Fruit fly (Drosophila melanogaster): Measurements from ENCODE around the gene CG6462.

CG6462 gene

DNA sequence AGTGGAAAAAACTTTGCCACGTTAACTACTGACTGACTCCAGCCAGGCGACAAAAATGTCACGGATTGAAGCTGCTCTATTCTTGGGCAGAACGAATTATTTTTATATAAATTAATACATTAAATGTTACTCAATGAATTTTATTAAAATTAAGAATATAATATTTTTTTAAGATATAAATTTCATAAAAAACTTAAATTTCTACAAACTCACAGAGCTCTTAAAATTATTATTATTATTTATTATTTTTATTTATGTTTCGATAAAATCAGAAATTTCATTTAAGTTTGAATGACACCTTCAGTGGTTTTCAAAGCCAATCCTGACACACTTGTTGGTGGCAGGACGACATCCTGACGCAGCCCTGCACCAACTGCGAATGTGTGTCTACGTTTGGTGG is 48.2 kb downstream of the CG6462 start:
- peak; percentile 88 for TF ChIP-seq CG8119 (GFP tag; IDR thresholded peaks at IDR 0.05)
- peak; percentile 39 for TF ChIP-seq Lpt (GFP tag; optimal IDR thresholded peaks at IDR 0.05)
- no peak for TF ChIP-seq fd85E (GFP tag; optimal IDR thresholded peaks at IDR 0.05)
- TF ChIP-seq CG4318 (GFP tag; optimal IDR thresholded peaks at IDR 0.05), result peak; percentile 71
- TF ChIP-seq Hr39 (GFP tag; optimal IDR thresholded peaks at IDR 0.05), result peak; percentile 7
- no peak for TF ChIP-seq CG6808 (GFP tag; optimal IDR thresholded peaks at IDR 0.05)
- no peak for TF ChIP-seq CG9139 (GFP tag; optimal IDR thresholded peaks at IDR 0.05)
- TF ChIP-seq Met (GFP tag; optimal IDR thresholded peaks at IDR 0.05), result peak; percentile 20
- TF ChIP-seq achi (GFP tag; optimal IDR thresholded peaks at IDR 0.05), result peak; percentile 83
- TF ChIP-seq Sox15 (GFP tag; optimal IDR thresholded peaks at IDR 0.05), result peak; percentile 22
- TF ChIP-seq eg (GFP tag; IDR thresholded peaks at IDR 0.05), result peak; percentile 62; the same call in 1 of the 3 replicates
- TF ChIP-seq fkh (GFP tag; optimal IDR thresholded peaks at IDR 0.05), result no peak
- peak; percentile 73 for TF ChIP-seq CG8632 (GFP tag; optimal IDR thresholded peaks at IDR 0.05)
- peak; percentile 69 for TF ChIP-seq acj6 (GFP tag; optimal IDR thresholded peaks at IDR 0.05)
- TF ChIP-seq CG6276 (GFP tag; optimal IDR thresholded peaks at IDR 0.05), result peak; percentile 45
- TF ChIP-seq Eip93F (GFP tag; optimal IDR thresholded peaks at IDR 0.05), result no peak
- TF ChIP-seq CG8319 (GFP tag; optimal IDR thresholded peaks at IDR 0.05), result no peak
- TF ChIP-seq pdm3 (GFP tag; optimal IDR thresholded peaks at IDR 0.05), result peak; percentile 23
- TF ChIP-seq cyc (GFP tag; optimal IDR thresholded peaks at IDR 0.05), result no peak
- peak; percentile 77 for TF ChIP-seq CG15336 (GFP tag; IDR thresholded peaks at IDR 0.05)
- peak; percentile 63 for TF ChIP-seq dsx (GFP tag; optimal IDR thresholded peaks at IDR 0.05; ENCODE audit: poor library complexity, severe bottlenecking)
- TF ChIP-seq CG10631 (GFP tag; optimal IDR thresholded peaks at IDR 0.05), result peak; percentile 69
- peak; percentile 5 for TF ChIP-seq CG10669 (GFP tag; optimal IDR thresholded peaks at IDR 0.05)
- peak; percentile 65 for TF ChIP-seq svp (GFP tag)
- peak; percentile 41 for TF ChIP-seq CG3919 (GFP tag; optimal IDR thresholded peaks at IDR 0.05)
- TF ChIP-seq CG3032 (tag; optimal IDR thresholded peaks at IDR 0.05), result peak; percentile 69
- peak; percentile 68 for TF ChIP-seq net (GFP tag; optimal IDR thresholded peaks at IDR 0.05)
- peak; percentile 55 for TF ChIP-seq CG6792 (GFP tag; optimal IDR thresholded peaks at IDR 0.05)
- peak; percentile 11 for TF ChIP-seq Smox (GFP tag; optimal IDR thresholded peaks at IDR 0.05)
- TF ChIP-seq CG34406 (GFP tag; optimal IDR thresholded peaks at IDR 0.05), result peak; percentile 68
- peak; percentile 8 for TF ChIP-seq lz (GFP tag; optimal IDR thresholded peaks at IDR 0.05)
- TF ChIP-seq Ets21C (GFP tag; optimal IDR thresholded peaks at IDR 0.05), result no peak
- TF ChIP-seq CG31627 (GFP tag; optimal IDR thresholded peaks at IDR 0.05), result no peak
- peak; percentile 16 for TF ChIP-seq CG11762 (GFP tag; optimal IDR thresholded peaks at IDR 0.05; ENCODE audit: insufficient read depth)
- 0 out of 2 replicates have a peak, but pooled peaks have one; percentile 14 for TF ChIP-seq Gug (GFP tag; IDR thresholded peaks at IDR 0.05)
- no peak for TF ChIP-seq topi (GFP tag; optimal IDR thresholded peaks at IDR 0.05)
- TF ChIP-seq CG11294 (GFP tag; IDR thresholded peaks at IDR 0.05), result no peak
- peak in 1 of 2 experiments; percentile 73 for TF ChIP-seq salr (GFP tag; optimal IDR thresholded peaks at IDR 0.05)
- TF ChIP-seq vri (GFP tag; optimal IDR thresholded peaks at IDR 0.05), result peak; percentile 1
- peak; percentile 64 for TF ChIP-seq Ets96B (tag; optimal IDR thresholded peaks at IDR 0.05)
- TF ChIP-seq CG16779 (tag; optimal IDR thresholded peaks at IDR 0.05), result peak; percentile 6
- TF ChIP-seq CG32006 (GFP tag; optimal IDR thresholded peaks at IDR 0.05), result peak; percentile 83
- TF ChIP-seq OdsH (GFP tag; optimal IDR thresholded peaks at IDR 0.05), result peak; percentile 72
- peak; percentile 33 for TF ChIP-seq fd59A (GFP tag; optimal IDR thresholded peaks at IDR 0.05)
- TF ChIP-seq Eip78C (GFP tag), result peak; percentile 90
- no peak for TF ChIP-seq dac (GFP tag; optimal IDR thresholded peaks at IDR 0.05)
- peak; percentile 48 for TF ChIP-seq esn (GFP tag; optimal IDR thresholded peaks at IDR 0.05)
- TF ChIP-seq CG1621 (tag; optimal IDR thresholded peaks at IDR 0.05), result no peak
- peak; percentile 26 for TF ChIP-seq Sox102F (GFP tag; optimal IDR thresholded peaks at IDR 0.05)
- peak; percentile 66 to 81 for TF ChIP-seq ss (GFP tag; optimal IDR thresholded peaks at IDR 0.05)
- no peak for TF ChIP-seq CG6854 (GFP tag; optimal IDR thresholded peaks at IDR 0.05)
- no peak for TF ChIP-seq Hr38 (GFP tag; optimal IDR thresholded peaks at IDR 0.05)
